Worm (Caenorhabditis elegans): ENCODE measurements around the gene rpn-5.
A peak's percentile ranks its signal among the peaks of the same experiment; 100 is the strongest.
"Not testable (repeated sequence)": the region's sequence is repeated elsewhere in the genome, so short reads cannot be mapped to it uniquely, and the experiment has no call there.

- not testable (repeated sequence) for TF ChIP-seq egl-27 (tag; optimal IDR thresholded peaks at IDR 0.05); elt-3 (tag; optimal IDR thresholded peaks at IDR 0.05); fkh-10 (GFP tag; optimal IDR thresholded peaks at IDR 0.05); ceh-82 (tag; optimal IDR thresholded peaks at IDR 0.05); aly-2 (tag; optimal IDR thresholded peaks at IDR 0.05); pqm-1 (tag; optimal IDR thresholded peaks at IDR 0.05); sea-2 (GFP tag; optimal IDR thresholded peaks at IDR 0.05); skn-1 (tag; optimal IDR thresholded peaks at IDR 0.05)
- peak; percentile 24 for TF ChIP-seq lin-39 (tag; optimal IDR thresholded peaks at IDR 0.05)
- peak; percentile 21 for TF ChIP-seq nhr-23 (tag; optimal IDR thresholded peaks at IDR 0.05)
- TF ChIP-seq nfya-1 (tag; optimal IDR thresholded peaks at IDR 0.05; ENCODE audit: insufficient read depth) = peak; percentile 78
Measured at ce11 chrII:4701482-4702119, 3.4 kb upstream of the rpn-5 start, which contains the start of gene unc-85.
